Worm (Caenorhabditis elegans) whole organism, L4/young adult: ENCODE results near the gene F56D6.8.

Experiments
- W03F9.2 ChIP-seq: fragments of 150-350 bp; optimal IDR thresholded peaks from 2 replicates; lab custom pipeline; 2014; ENCODE audit warnings: missing biosample characterization, missing genetic modification characterization
- dao-5 ChIP-seq: sonication (generic microtip); optimal IDR thresholded peaks from 2 replicates; lab custom pipeline; 2016; ENCODE audit warnings: missing genotype, missing genetic modification characterization, moderate library complexity, missing compliant biosample characterization
- him-1 ChIP-seq: sonication (generic microtip); optimal IDR thresholded peaks from 2 replicates; lab custom pipeline; 2016; ENCODE audit warnings: missing genotype, missing genetic modification reagents, missing genetic modification characterization, missing compliant biosample characterization

- TF ChIP-seq him-1 (no peak), W03F9.2 (no peak), dao-5 (tag; lab: Kevin White, UChicago) (no peak)
Observed at ce11 chrIV:3855543-3855942, 38.7 kb downstream of the F56D6.8 start, which contains the start of gene zag-1.
